Fruit fly (Drosophila melanogaster) whole organism, pupa: ENCODE measurements around the gene Dnali1.

Experiments
- CG13204 ChIP-seq: fragments of 200-800 bp; sonication (Bioruptor generic); optimal IDR thresholded peaks from 2 replicates; lab custom pipeline; 2018; ENCODE audit warnings: missing biosample characterization, mild to moderate bottlenecking, missing genetic modification characterization, moderate library complexity
- Pif1A ChIP-seq: fragments of 200-800 bp; sonication (Bioruptor generic); optimal IDR thresholded peaks from 3 replicates; lab custom pipeline; 2016; ENCODE audit warnings: missing biosample characterization, missing genetic modification characterization

- peak; percentile 42 for TF ChIP-seq Pif1A (GFP tag; lab: Kevin White, UChicago)
- TF ChIP-seq CG13204 (GFP tag; lab: Kevin White, UChicago), result peak; percentile 74
Observed at dm6 chr3R:11865132-11865531, 28.0 kb downstream of the Dnali1 start.
